Fruit fly (Drosophila melanogaster) whole organism, embryonic: ENCODE results near the gene CG31710.

ENCODE experiments used
- Adf1 ChIP-seq: fragments of 200-800 bp; sonication (Bioruptor generic); IDR thresholded peaks from 2 replicates; pipeline ENCODE4 v1.3.6; 2022; ENCODE audit warnings: missing biosample characterization, missing genetic modification characterization
- Blimp-1 ChIP-seq: fragments of 200-800 bp; sonication (Bioruptor generic); optimal IDR thresholded peaks from 3 replicates; lab custom pipeline; 2018; ENCODE audit warnings: missing biosample characterization, missing genetic modification characterization, mild to moderate bottlenecking, moderate library complexity, missing genetic modification reagents
- C15 ChIP-seq: fragments of 200-800 bp; sonication (Bioruptor generic); IDR thresholded peaks from 3 replicates; pipeline ENCODE4 v1.3.6; 2022; ENCODE audit warnings: missing biosample characterization, missing genetic modification characterization
- CG10431 ChIP-seq: fragments of 200-800 bp; sonication (Bioruptor generic); optimal IDR thresholded peaks from 3 replicates; lab custom pipeline; 2018; ENCODE audit warnings: missing biosample characterization, mild to moderate bottlenecking, missing genetic modification characterization
- CG12155 ChIP-seq: fragments of 200-800 bp; sonication (Bioruptor generic); optimal IDR thresholded peaks from 3 replicates; lab custom pipeline; 2016; ENCODE audit warnings: missing biosample characterization, missing genetic modification characterization
- CG13123 ChIP-seq: fragments of 200-800 bp; sonication (Bioruptor generic); optimal IDR thresholded peaks from 2 replicates; lab custom pipeline; 2016; ENCODE audit warnings: missing biosample characterization, missing genetic modification characterization
- CG13287 ChIP-seq: fragments of 200-800 bp; sonication (Bioruptor generic); IDR thresholded peaks from 2 replicates; pipeline ENCODE4 v1.3.6; 2022; ENCODE audit warnings: missing biosample characterization, missing genetic modification characterization; ENCODE audit not compliant: partially characterized antibody
- CG14014 ChIP-seq: fragments of 200-800 bp; sonication (Bioruptor generic); IDR thresholded peaks from 2 replicates; pipeline ENCODE4 v1.3.6; 2022; ENCODE audit warnings: missing biosample characterization, missing genetic modification characterization
- CG14860 ChIP-seq: fragments of 200-800 bp; sonication (Bioruptor generic); IDR thresholded peaks from 3 replicates; pipeline ENCODE4 v1.3.6; 2022; ENCODE audit warnings: missing biosample characterization, missing genetic modification characterization; ENCODE audit not compliant: partially characterized antibody
- CG16815 ChIP-seq: fragments of 200-800 bp; sonication (Bioruptor generic); optimal IDR thresholded peaks from 3 replicates; lab custom pipeline; 2017; ENCODE audit warnings: missing biosample characterization, mild to moderate bottlenecking, missing genetic modification characterization
- CG17568 ChIP-seq: fragments of 200-800 bp; sonication (Bioruptor generic); optimal IDR thresholded peaks from 2 replicates; lab custom pipeline; 2018; ENCODE audit warnings: missing biosample characterization, mild to moderate bottlenecking, missing genetic modification characterization, moderate library complexity
- CG17912 ChIP-seq: fragments of 200-800 bp; sonication (Bioruptor generic); optimal IDR thresholded peaks from 2 replicates; lab custom pipeline; 2018; ENCODE audit warnings: missing biosample characterization, mild to moderate bottlenecking, missing genetic modification characterization
- CG2116 ChIP-seq: fragments of 200-800 bp; sonication (Bioruptor generic); optimal IDR thresholded peaks from 3 replicates; lab custom pipeline; 2018; ENCODE audit warnings: missing biosample characterization, mild to moderate bottlenecking, missing genetic modification characterization
- CG2120 ChIP-seq: fragments of 200-800 bp; sonication (Bioruptor generic); optimal IDR thresholded peaks from 3 replicates; lab custom pipeline; 2016; ENCODE audit warnings: missing biosample characterization, missing genetic modification characterization
- CG34376 ChIP-seq: fragments of 200-800 bp; sonication (Bioruptor generic); optimal IDR thresholded peaks from 2 replicates; lab custom pipeline; 2018; ENCODE audit warnings: missing biosample characterization, mild to moderate bottlenecking, missing genetic modification characterization
- CG5180 ChIP-seq: fragments of 200-800 bp; sonication (Bioruptor generic); optimal IDR thresholded peaks from 3 replicates; lab custom pipeline; 2017; ENCODE audit warnings: missing biosample characterization, missing genetic modification characterization, mild to moderate bottlenecking, moderate library complexity, missing genetic modification reagents
- CG7839 ChIP-seq: fragments of 200-800 bp; sonication (Bioruptor generic); optimal IDR thresholded peaks from 3 replicates; lab custom pipeline; 2018; ENCODE audit warnings: missing biosample characterization, mild to moderate bottlenecking, missing genetic modification characterization, moderate library complexity
- CG7987 ChIP-seq: fragments of 200-800 bp; sonication (Bioruptor generic); optimal IDR thresholded peaks from 2 replicates; lab custom pipeline; 2018; ENCODE audit warnings: missing biosample characterization, mild to moderate bottlenecking, missing genetic modification characterization, moderate library complexity
- CG9797 ChIP-seq: fragments of 200-800 bp; sonication (Bioruptor generic); optimal IDR thresholded peaks from 3 replicates; lab custom pipeline; 2018; ENCODE audit warnings: missing biosample characterization, mild to moderate bottlenecking, missing genetic modification characterization
- Deaf1 ChIP-seq: fragments of 200-800 bp; optimal IDR thresholded peaks from 3 replicates; lab custom pipeline; 2019; ENCODE audit warnings: missing biosample characterization, mild to moderate bottlenecking, missing genetic modification characterization, moderate library complexity
- Dfd ChIP-seq, 2 experiments: fragments of >200 bp; optimal IDR thresholded peaks; 2 replicates each; lab custom pipeline; 2017; ENCODE audit warnings: missing biosample characterization in 2 of 2, missing genetic modification characterization in 2 of 2
- E2f1 ChIP-seq: fragments of 200-800 bp; sonication (Bioruptor generic); IDR thresholded peaks from 2 replicates; pipeline ENCODE4 v1.3.6; 2022; ENCODE audit warnings: missing biosample characterization, missing genetic modification characterization
- Ets97D ChIP-seq: fragments of 200-800 bp; sonication (Bioruptor generic); optimal IDR thresholded peaks from 3 replicates; lab custom pipeline; 2016; ENCODE audit warnings: missing biosample characterization, missing genetic modification characterization
- MBD-R2 ChIP-seq: fragments of 200-800 bp; sonication (Bioruptor generic); IDR thresholded peaks from 2 replicates; pipeline ENCODE4 v1.3.6; 2022; ENCODE audit warnings: missing biosample characterization, missing genetic modification characterization
- NC2β ChIP-seq: fragments of 200-800 bp; sonication (Bioruptor generic); optimal IDR thresholded peaks from 2 replicates; lab custom pipeline; 2016; ENCODE audit warnings: missing biosample characterization, missing genetic modification characterization
- Oaz ChIP-seq: fragments of 200-800 bp; sonication (Bioruptor generic); IDR thresholded peaks from 2 replicates; pipeline ENCODE4 v1.3.6; 2022; ENCODE audit warnings: missing biosample characterization, missing genetic modification characterization
- Ravus ChIP-seq: fragments of 200-800 bp; sonication (Bioruptor generic); IDR thresholded peaks from 2 replicates; pipeline ENCODE4 v1.3.6; 2022; ENCODE audit warnings: missing biosample characterization, missing genetic modification characterization
- Sin3A ChIP-seq: fragments of >200 bp; optimal IDR thresholded peaks from 2 replicates; lab custom pipeline; 2018
- al ChIP-seq: fragments of 200-800 bp; sonication (Bioruptor generic); IDR thresholded peaks from 2 replicates; pipeline ENCODE4 v1.3.6; 2022; ENCODE audit warnings: missing biosample characterization, missing genetic modification characterization
- amos ChIP-seq: fragments of 200-800 bp; sonication (Bioruptor generic); IDR thresholded peaks from 2 replicates; pipeline ENCODE4 v1.3.6; 2022; ENCODE audit warnings: missing biosample characterization, missing genetic modification characterization; ENCODE audit not compliant: partially characterized antibody
- bigmax ChIP-seq: fragments of 200-800 bp; sonication (Bioruptor generic); optimal IDR thresholded peaks from 2 replicates; lab custom pipeline; 2018; ENCODE audit warnings: missing biosample characterization, mild to moderate bottlenecking, missing genetic modification characterization
- cato ChIP-seq: fragments of 200-800 bp; sonication (Bioruptor generic); optimal IDR thresholded peaks from 2 replicates; lab custom pipeline; 2016; ENCODE audit warnings: missing biosample characterization, missing genetic modification characterization, borderline replicate concordance
- chinmo ChIP-seq: fragments of 200-800 bp; sonication (Bioruptor generic); IDR thresholded peaks from 4 replicates; pipeline ENCODE4 v1.3.6; 2022; ENCODE audit warnings: missing biosample characterization, missing genetic modification characterization; ENCODE audit not compliant: partially characterized antibody
- dimm ChIP-seq: fragments of 200-800 bp; sonication (Bioruptor generic); IDR thresholded peaks from 2 replicates; pipeline ENCODE4 v1.3.6; 2022; ENCODE audit warnings: missing biosample characterization, missing genetic modification characterization
- esg ChIP-seq: fragments of 200-800 bp; sonication (Bioruptor generic); conservative IDR thresholded peaks from 2 replicates; pipeline ENCODE4 v1.3.6; 2022; ENCODE audit warnings: missing biosample characterization, missing genetic modification characterization
- eve ChIP-seq, 2 experiments: fragments of >200 bp; optimal IDR thresholded peaks; 2 replicates each; lab custom pipeline; 2017; ENCODE audit warnings: missing biosample characterization in 2 of 2, missing genetic modification characterization in 2 of 2
- fd64A ChIP-seq: fragments of 200-800 bp; sonication (Bioruptor generic); optimal IDR thresholded peaks from 3 replicates; lab custom pipeline; 2018; ENCODE audit warnings: missing biosample characterization, mild to moderate bottlenecking, missing genetic modification characterization
- gfzf ChIP-seq: fragments of 200-800 bp; sonication (Bioruptor generic); optimal IDR thresholded peaks from 2 replicates; lab custom pipeline; 2016; ENCODE audit warnings: missing biosample characterization, mild to moderate bottlenecking, missing genetic modification characterization, moderate library complexity
- hbn ChIP-seq: fragments of 200-800 bp; sonication (Bioruptor generic); IDR thresholded peaks from 2 replicates; pipeline ENCODE4 v1.3.6; 2022; ENCODE audit warnings: missing biosample characterization, missing genetic modification characterization; ENCODE audit not compliant: partially characterized antibody
- hkb ChIP-seq, 2 experiments: fragments of 200-800 bp in 1 of 2; fragments of >200 bp in 1 of 2; sonication (Bioruptor generic) in 1 of 2; IDR thresholded peaks in 1 of 2; optimal IDR thresholded peaks in 1 of 2; 2 replicates each; pipeline versions ENCODE4 v1.3.6 to Lab custom; 2017 to 2022; ENCODE audit warnings: missing biosample characterization in 1 of 2, missing genetic modification characterization in 1 of 2
- jigr1 ChIP-seq: fragments of 200-800 bp; sonication (Bioruptor generic); IDR thresholded peaks from 3 replicates; pipeline ENCODE4 v1.3.6; 2022; ENCODE audit warnings: missing biosample characterization, missing genetic modification characterization
- mam ChIP-seq: fragments of 200-800 bp; sonication (Bioruptor generic); optimal IDR thresholded peaks from 3 replicates; lab custom pipeline; 2016; ENCODE audit warnings: missing biosample characterization, missing genetic modification characterization
- mld ChIP-seq: fragments of 200-800 bp; sonication (Bioruptor generic); IDR thresholded peaks from 3 replicates; pipeline ENCODE4 v1.3.6; 2022; ENCODE audit warnings: missing biosample characterization, missing genetic modification characterization; ENCODE audit not compliant: partially characterized antibody
- nau ChIP-seq: fragments of 200-800 bp; sonication (Bioruptor generic); optimal IDR thresholded peaks from 3 replicates; lab custom pipeline; 2017; ENCODE audit warnings: missing biosample characterization, mild to moderate bottlenecking, missing genetic modification characterization, missing genetic modification reagents
- prd ChIP-seq, 3 experiments: fragments of >200 bp in 2 of 3; fragments of 200-800 bp in 1 of 3; sonication (Bioruptor generic) in 1 of 3; optimal IDR thresholded peaks in 2 of 3; IDR thresholded peaks in 1 of 3; 2 replicates in 2 of 3; 3 replicates in 1 of 3; pipeline versions ENCODE4 v1.3.6 to Lab custom; 2017 to 2022; ENCODE audit warnings: missing biosample characterization in 1 of 3, missing genetic modification characterization in 1 of 3
- repo ChIP-seq: fragments of 200-800 bp; sonication (Bioruptor generic); optimal IDR thresholded peaks from 2 replicates; lab custom pipeline; 2016; ENCODE audit warnings: missing biosample characterization, missing genetic modification characterization
- salm ChIP-seq: fragments of 200-800 bp; sonication (Bioruptor generic); optimal IDR thresholded peaks from 2 replicates; lab custom pipeline; 2018; ENCODE audit warnings: missing biosample characterization, mild to moderate bottlenecking, missing genetic modification characterization
- scrt ChIP-seq: fragments of 200-800 bp; sonication (Bioruptor generic); optimal IDR thresholded peaks from 2 replicates; lab custom pipeline; 2018; ENCODE audit warnings: missing biosample characterization, mild to moderate bottlenecking, missing genetic modification characterization, moderate library complexity
- ttk ChIP-seq: fragments of 200-800 bp; sonication (Bioruptor generic); IDR thresholded peaks from 2 replicates; pipeline ENCODE4 v2.1.2; 2022; ENCODE audit warnings: missing biosample characterization, missing genetic modification characterization
- zen2 ChIP-seq: fragments of 200-800 bp; sonication (Bioruptor generic); IDR thresholded peaks from 3 replicates; pipeline ENCODE4 v1.3.6; 2022; ENCODE audit warnings: missing biosample characterization, missing genetic modification characterization; ENCODE audit not compliant: partially characterized antibody

CG31710 gene

dm6 chr2L:9711107-9711585, 5.4 kb upstream of the CG31710 start, which contains the start of gene CG4364 (continued):
- TF ChIP-seq zen2 (GFP tag; lab: Robert Waterston, UW): no peak; the same call in 2 of the 3 replicates
- TF ChIP-seq CG13287 (GFP tag; lab: Robert Waterston, UW): peak; percentile 87
- TF ChIP-seq salm (tag; lab: Kevin White, UChicago): no peak
- no peak for TF ChIP-seq scrt (GFP tag; lab: Kevin White, UChicago)
- TF ChIP-seq prd (optimal IDR thresholded peaks at IDR 0.05; lab: Kevin White, UChicago): no peak
- no peak for TF ChIP-seq prd (GFP tag; IDR thresholded peaks at IDR 0.05; lab: Robert Waterston, UW)
- no peak for TF ChIP-seq Ravus (GFP tag; lab: Robert Waterston, UW)
- no peak for TF ChIP-seq ttk (GFP tag; lab: Robert Waterston, UW)
- no peak for TF ChIP-seq eve (GFP tag; optimal IDR thresholded peaks at IDR 0.05; lab: Kevin White, UChicago)
- peak; percentile 57; the same call in 1 of the 2 replicates for TF ChIP-seq amos (GFP tag; lab: Robert Waterston, UW)
- TF ChIP-seq CG14014 (GFP tag; lab: Robert Waterston, UW): no peak
- peak; percentile 98 for TF ChIP-seq gfzf (GFP tag; lab: Kevin White, UChicago)
- TF ChIP-seq hbn (GFP tag; lab: Robert Waterston, UW): peak; percentile 59
- no peak for TF ChIP-seq mam (GFP tag; lab: Kevin White, UChicago)
- TF ChIP-seq NC2β: no peak
- TF ChIP-seq repo (GFP tag; lab: Kevin White, UChicago): no peak
- TF ChIP-seq CG7987 (GFP tag; lab: Kevin White, UChicago): no peak
- TF ChIP-seq CG9797 (GFP tag; lab: Kevin White, UChicago): peak; percentile 83
- TF ChIP-seq CG10431 (GFP tag; lab: Kevin White, UChicago): no peak
- TF ChIP-seq E2f1 (GFP tag; lab: Robert Waterston, UW): no peak
- no peak for TF ChIP-seq Deaf1
- no peak for TF ChIP-seq esg (GFP tag; lab: Robert Waterston, UW)
- no peak for TF ChIP-seq Blimp-1 (GFP tag; lab: Kevin White, UChicago)
- no peak for TF ChIP-seq C15 (GFP tag; lab: Robert Waterston, UW)
- peak; percentile 52 for TF ChIP-seq Sin3A (lab: Kevin White, UChicago)
- TF ChIP-seq CG7839: peak; percentile 3
- no peak for TF ChIP-seq Dfd (GFP tag; optimal IDR thresholded peaks at IDR 0.05; lab: Kevin White, UChicago)
- TF ChIP-seq CG5180: no peak
- no peak for TF ChIP-seq CG14860 (GFP tag; lab: Robert Waterston, UW)
- TF ChIP-seq CG17568 (GFP tag; lab: Kevin White, UChicago): no peak
- peak; percentile 88 for TF ChIP-seq bigmax (GFP tag; lab: Kevin White, UChicago)
- peak; percentile 38; the same call in 1 of the 2 replicates for TF ChIP-seq MBD-R2 (GFP tag; lab: Robert Waterston, UW)
- TF ChIP-seq nau (GFP tag; lab: Kevin White, UChicago): no peak
- no peak for TF ChIP-seq Adf1 (GFP tag; lab: Robert Waterston, UW)
- no peak for TF ChIP-seq cato (GFP tag; lab: Kevin White, UChicago)
- TF ChIP-seq chinmo (GFP tag; lab: Robert Waterston, UW): no peak
- no peak for TF ChIP-seq CG2120 (GFP tag; lab: Kevin White, UChicago)
- no peak for TF ChIP-seq CG17912 (GFP tag; lab: Kevin White, UChicago)
- no peak for TF ChIP-seq fd64A (GFP tag; lab: Kevin White, UChicago)
- TF ChIP-seq hkb (optimal IDR thresholded peaks at IDR 0.05; lab: Kevin White, UChicago): no peak
- TF ChIP-seq hkb (GFP tag; IDR thresholded peaks at IDR 0.05; lab: Robert Waterston, UW): no peak
- TF ChIP-seq CG13123 (GFP tag; lab: Kevin White, UChicago): no peak
- no peak for TF ChIP-seq mld
- peak; percentile 89 for TF ChIP-seq Ets97D (GFP tag; lab: Kevin White, UChicago)
- peak; percentile 67 for TF ChIP-seq CG2116 (GFP tag; lab: Kevin White, UChicago)
- TF ChIP-seq CG16815 (GFP tag; lab: Kevin White, UChicago): no peak
- TF ChIP-seq dimm (GFP tag; lab: Robert Waterston, UW): no peak
- no peak for TF ChIP-seq CG12155 (GFP tag; lab: Kevin White, UChicago)
- TF ChIP-seq Oaz: no peak
- TF ChIP-seq CG34376 (GFP tag; lab: Kevin White, UChicago): no peak
- TF ChIP-seq jigr1 (GFP tag; lab: Robert Waterston, UW): no peak
- no peak for TF ChIP-seq al
